Fruit fly (Drosophila melanogaster) whole organism, wandering third instar larva: ENCODE measurements around the gene CG14966.

Experiments
- Abd-B ChIP-seq: fragments of >200 bp; optimal IDR thresholded peaks from 2 replicates; lab custom pipeline; 2017; ENCODE audit warnings: missing biosample characterization, missing genetic modification characterization
- Dfd ChIP-seq: fragments of >200 bp; optimal IDR thresholded peaks from 2 replicates; lab custom pipeline; 2017; ENCODE audit warnings: missing biosample characterization, missing genetic modification characterization
- Jra ChIP-seq: sonication (Bioruptor generic); optimal IDR thresholded peaks from 2 replicates; lab custom pipeline; 2016; ENCODE audit warnings: missing biosample characterization, missing genetic modification characterization
- OdsH ChIP-seq: fragments of 200-800 bp; sonication (Bioruptor generic); optimal IDR thresholded peaks from 2 replicates; lab custom pipeline; 2016; ENCODE audit warnings: missing biosample characterization, mild to moderate bottlenecking, missing genetic modification characterization
- dl ChIP-seq, 2 experiments: fragments of 175-275, 200-275 bp in 1 of 2; fragments of 200-275 bp in 1 of 2; sonication (Bioruptor generic); optimal IDR thresholded peaks; lab custom pipeline; 2018; ENCODE audit warnings: mild to moderate bottlenecking in 2 of 2, missing biosample characterization in 2 of 2, missing genetic modification characterization in 2 of 2, moderate library complexity in 2 of 2; ENCODE audit not compliant: partially characterized antibody in 2 of 2, insufficient read depth in 1 of 2
- h ChIP-seq: fragments of 200-800 bp; sonication (Bioruptor generic); optimal IDR thresholded peaks from 3 replicates; lab custom pipeline; 2016; ENCODE audit warnings: missing biosample characterization, mild to moderate bottlenecking, missing genetic modification characterization
- lola ChIP-seq: fragments of >200 bp; optimal IDR thresholded peaks from 2 replicates; lab custom pipeline; 2017; ENCODE audit warnings: missing biosample characterization, missing genetic modification characterization
- pan ChIP-seq: fragments of >200 bp; optimal IDR thresholded peaks from 2 replicates; lab custom pipeline; 2017
- psq ChIP-seq: fragments of 200-800 bp; sonication (Bioruptor generic); optimal IDR thresholded peaks from 3 replicates; lab custom pipeline; 2017; ENCODE audit warnings: missing biosample characterization, mild to moderate bottlenecking, missing genetic modification characterization, moderate library complexity
- usp ChIP-seq: fragments of >200 bp; optimal IDR thresholded peaks from 2 replicates; lab custom pipeline; 2017; ENCODE audit warnings: missing biosample characterization, missing genetic modification characterization
- woc ChIP-seq: sonication (Bioruptor generic); optimal IDR thresholded peaks from 2 replicates; lab custom pipeline; 2016; ENCODE audit warnings: missing biosample characterization, mild to moderate bottlenecking, missing genetic modification characterization

dm6 chr3L:3187263-3187662, 10.2 kb downstream of the CG14966 start, which contains the start of gene CG14957:
- TF ChIP-seq woc (GFP tag; lab: Kevin White, UChicago) (no peak), Abd-B (no peak), usp (GFP tag; lab: Kevin White, UChicago) (no peak), h (no peak), pan (lab: Kevin White, UChicago) (no peak), dl (GFP tag; optimal IDR thresholded peaks at IDR 0.05; lab: Kevin White, UChicago; ENCODE audit: insufficient read depth in 1 of 2, partially characterized antibody in 2 of 2) (no peak), OdsH (GFP tag; lab: Kevin White, UChicago) (no peak), lola (GFP tag; lab: Kevin White, UChicago) (no peak), psq (GFP tag; lab: Kevin White, UChicago) (no peak), Dfd (no peak), Jra (GFP tag; lab: Kevin White, UChicago) (no peak)
